Fruit fly (Drosophila melanogaster): ENCODE data around the gene mRpL11.

Gene mRpL11

dm6 chr3R:14558383-14558883 lies 46.8 kb downstream of the mRpL11 start (continued):
- TF ChIP-seq CG8290 (GFP tag; optimal IDR thresholded peaks at IDR 0.05) (no peak), CG8290 (tag; optimal IDR thresholded peaks at IDR 0.05) (peak in 1 of 2 experiments; percentile 60), CG8765 (GFP tag; IDR thresholded peaks at IDR 0.05) (peak; percentile 52; the same call in 1 of the 2 replicates), fd96Cb (tag; optimal IDR thresholded peaks at IDR 0.05) (peak; percentile 92), Hand (GFP tag; optimal IDR thresholded peaks at IDR 0.05) (peak; percentile 91), Usf (GFP tag; optimal IDR thresholded peaks at IDR 0.05) (peak; percentile 69), NK7.1 (GFP tag; optimal IDR thresholded peaks at IDR 0.05) (peak; percentile 88), CG6254 (GFP tag; optimal IDR thresholded peaks at IDR 0.05) (peak; percentile 85), stc (GFP tag; IDR thresholded peaks at IDR 0.05) (peak; percentile 89), psq (GFP tag; optimal IDR thresholded peaks at IDR 0.05) (peak; percentile 63), CG6272 (GFP tag; IDR thresholded peaks at IDR 0.05) (peak; percentile 67), CG12219 (GFP tag; optimal IDR thresholded peaks at IDR 0.05) (peak; percentile 90), grau (tag; optimal IDR thresholded peaks at IDR 0.05) (peak; percentile 93), HHEX (GFP tag; optimal IDR thresholded peaks at IDR 0.05) (peak; percentile 94), phol (tag; optimal IDR thresholded peaks at IDR 0.05) (peak; percentile 95), CG12769 (tag; optimal IDR thresholded peaks at IDR 0.05) (peak; percentile 77), Lhr (GFP tag; optimal IDR thresholded peaks at IDR 0.05) (peak; percentile 58), D19B (GFP tag; optimal IDR thresholded peaks at IDR 0.05) (peak; percentile 87), CG2116 (GFP tag; optimal IDR thresholded peaks at IDR 0.05) (peak; percentile 60), aop (GFP tag; IDR thresholded peaks at IDR 0.05) (0 out of 2 replicates have a peak, but pooled peaks have one; percentile 33), lov (optimal IDR thresholded peaks at IDR 0.05) (no peak), lov (GFP tag; IDR thresholded peaks at IDR 0.05) (peak; percentile 63; the same call in 1 of the 3 replicates), h (optimal IDR thresholded peaks at IDR 0.05) (no peak), CG2199 (GFP tag; IDR thresholded peaks at IDR 0.05) (peak; percentile 78; the same call in 1 of the 3 replicates), CG11560 (tag; IDR thresholded peaks at IDR 0.05) (peak; percentile 74), Hr3 (GFP tag; optimal IDR thresholded peaks at IDR 0.05) (peak; percentile 86), CG8281 (tag; optimal IDR thresholded peaks at IDR 0.05) (peak; percentile 65), CG17328 (GFP tag; IDR thresholded peaks at IDR 0.05) (peak; percentile 67), CG14965 (GFP tag; optimal IDR thresholded peaks at IDR 0.05; ENCODE audit: borderline replicate concordance) (peak; percentile 55), ranshi (GFP tag; IDR thresholded peaks at IDR 0.05) (peak; percentile 82), Pdp1 (GFP tag; optimal IDR thresholded peaks at IDR 0.05) (peak; percentile 82), ase (GFP tag; IDR thresholded peaks at IDR 0.05) (peak; percentile 77; the same call in 2 of the 3 replicates), CG7745 (tag; optimal IDR thresholded peaks at IDR 0.05) (no peak), CG7357 (GFP tag; IDR thresholded peaks at IDR 0.05) (peak; percentile 77), Ets65A (GFP tag) (peak; percentile 95), exex (tag; optimal IDR thresholded peaks at IDR 0.05) (peak; percentile 75), CG17385 (GFP tag; optimal IDR thresholded peaks at IDR 0.05) (peak; percentile 89), CG17829 (tag; optimal IDR thresholded peaks at IDR 0.05) (peak; percentile 92), CG11093 (GFP tag; IDR thresholded peaks at IDR 0.05) (peak; percentile 71), Nf-YA (GFP tag; IDR thresholded peaks at IDR 0.05) (peak; percentile 80), Jarid2 (GFP tag; optimal IDR thresholded peaks at IDR 0.05) (peak; percentile 62), Elba2 (GFP tag; optimal IDR thresholded peaks at IDR 0.05) (no peak), CG11723 (GFP tag; optimal IDR thresholded peaks at IDR 0.05) (peak; percentile 88), Bgb (GFP tag; IDR thresholded peaks at IDR 0.05; ENCODE audit: partially characterized antibody) (peak; percentile 9; the same call in 1 of the 2 replicates), Oaz (GFP tag; IDR thresholded peaks at IDR 0.05) (peak; percentile 84), Stat92E (GFP tag; optimal IDR thresholded peaks at IDR 0.05) (no peak), sob (GFP tag; IDR thresholded peaks at IDR 0.05) (peak; percentile 86), ab (GFP tag; optimal IDR thresholded peaks at IDR 0.05) (peak; percentile 50), CG14710 (tag; optimal IDR thresholded peaks at IDR 0.05) (peak; percentile 79), NfI (GFP tag; optimal IDR thresholded peaks at IDR 0.05) (peak; percentile 94), CG1832 (GFP tag; optimal IDR thresholded peaks at IDR 0.05) (no peak)

Data from whole organism, embryonic.